Worm (Caenorhabditis elegans) whole organism, mixed stage, embryonic: ENCODE results near the gene F20D6.9.

Source experiments
- M03D4.4 ChIP-seq: sonication (generic microtip); optimal IDR thresholded peaks from 2 replicates; lab custom pipeline; 2017; ENCODE audit warnings: mild to moderate bottlenecking, missing genetic modification characterization, missing compliant biosample characterization
- bed-3 ChIP-seq: fragments of 200-800 bp; sonication (Bioruptor generic); optimal IDR thresholded peaks from 3 replicates; lab custom pipeline; 2018; ENCODE audit warnings: mild to moderate bottlenecking, missing genetic modification characterization, moderate library complexity, missing compliant biosample characterization
- blmp-1 ChIP-seq: fragments of 150-350 bp; optimal IDR thresholded peaks from 2 replicates; lab custom pipeline; 2014; ENCODE audit warnings: missing biosample characterization, missing genetic modification characterization
- ceh-39 ChIP-seq: fragments of 150-350 bp; optimal IDR thresholded peaks from 2 replicates; lab custom pipeline; 2014; ENCODE audit warnings: missing biosample characterization, missing genetic modification characterization
- ceh-43 ChIP-seq: fragments of 200-800 bp; sonication (Bioruptor generic); optimal IDR thresholded peaks from 2 replicates; lab custom pipeline; 2018; ENCODE audit warnings: mild to moderate bottlenecking, missing genetic modification characterization, moderate library complexity, missing compliant biosample characterization
- ces-1 ChIP-seq: fragments of 150-350 bp; optimal IDR thresholded peaks from 2 replicates; lab custom pipeline; 2014; ENCODE audit warnings: missing biosample characterization, missing genetic modification reagents, missing genetic modification characterization
- cnd-1 ChIP-seq: fragments of 200-800 bp; sonication (Bioruptor generic); optimal IDR thresholded peaks from 2 replicates; lab custom pipeline; 2018; ENCODE audit warnings: mild to moderate bottlenecking, missing genetic modification characterization, missing compliant biosample characterization
- drap-1 ChIP-seq: fragments of 200-800 bp; sonication (Bioruptor generic); optimal IDR thresholded peaks from 3 replicates; lab custom pipeline; 2018; ENCODE audit warnings: mild to moderate bottlenecking, missing genetic modification characterization, missing compliant biosample characterization
- elt-1 ChIP-seq: sonication (generic microtip); optimal IDR thresholded peaks from 2 replicates; lab custom pipeline; 2017; ENCODE audit warnings: missing genetic modification characterization, mild to moderate bottlenecking, missing compliant biosample characterization, antibody characterized with exemption, moderate library complexity, borderline replicate concordance; ENCODE audit not compliant: insufficient read depth
- ham-2 ChIP-seq: fragments of 200-800 bp; sonication (Bioruptor generic); optimal IDR thresholded peaks from 2 replicates; lab custom pipeline; 2018; ENCODE audit warnings: mild to moderate bottlenecking, missing genetic modification characterization, missing compliant biosample characterization
- hlh-1 ChIP-seq: fragments of 150-350 bp; optimal IDR thresholded peaks from 2 replicates; lab custom pipeline; 2014; ENCODE audit warnings: missing biosample characterization, missing genetic modification reagents, missing genetic modification characterization
- lin-13 ChIP-seq: fragments of 150-350 bp; optimal IDR thresholded peaks from 2 replicates; lab custom pipeline; 2014; ENCODE audit warnings: missing biosample characterization, missing genetic modification characterization
- lin-32 ChIP-seq: fragments of 200-800 bp; sonication (Bioruptor generic); optimal IDR thresholded peaks from 2 replicates; lab custom pipeline; 2018; ENCODE audit warnings: mild to moderate bottlenecking, missing genetic modification characterization, missing compliant biosample characterization
- lsy-2 ChIP-seq: fragments of 150-350 bp; optimal IDR thresholded peaks from 2 replicates; lab custom pipeline; 2014; ENCODE audit warnings: missing biosample characterization, missing genetic modification characterization
- mab-5 ChIP-seq: fragments of 150-350 bp; optimal IDR thresholded peaks from 2 replicates; lab custom pipeline; 2014; ENCODE audit warnings: missing biosample characterization, missing genetic modification characterization
- mep-1 ChIP-seq: fragments of 150-350 bp; optimal IDR thresholded peaks from 2 replicates; lab custom pipeline; 2017; ENCODE audit warnings: missing biosample characterization, missing genetic modification reagents, missing genetic modification characterization, inconsistent platforms
- mls-2 ChIP-seq: sonication (generic microtip); optimal IDR thresholded peaks from 2 replicates; lab custom pipeline; 2016; ENCODE audit warnings: mild to moderate bottlenecking, missing genetic modification characterization, moderate library complexity, missing compliant biosample characterization
- nhr-12 ChIP-seq: fragments of 150-350 bp; optimal IDR thresholded peaks from 2 replicates; lab custom pipeline; 2014; ENCODE audit warnings: missing biosample characterization, missing genetic modification characterization
- nhr-2 ChIP-seq: fragments of 150-350 bp; optimal IDR thresholded peaks from 2 replicates; lab custom pipeline; 2014; ENCODE audit warnings: missing biosample characterization, missing genetic modification characterization
- nhr-237 ChIP-seq: fragments of 150-350 bp; optimal IDR thresholded peaks from 2 replicates; lab custom pipeline; 2014; ENCODE audit warnings: missing biosample characterization, missing genetic modification characterization
- nhr-28 ChIP-seq: fragments of 150-350 bp; optimal IDR thresholded peaks from 2 replicates; lab custom pipeline; 2014; ENCODE audit warnings: missing biosample characterization, missing genetic modification characterization
- nhr-76 ChIP-seq: sonication (generic microtip); optimal IDR thresholded peaks from 2 replicates; lab custom pipeline; 2017; ENCODE audit warnings: missing biosample characterization, missing genetic modification characterization
- pha-4 ChIP-seq: fragments of 150-350 bp; optimal IDR thresholded peaks from 2 replicates; lab custom pipeline; 2018; ENCODE audit warnings: missing biosample characterization, missing genetic modification reagents, missing genetic modification characterization
- sem-2 ChIP-seq: fragments of 200-800 bp; sonication (Bioruptor generic); optimal IDR thresholded peaks from 2 replicates; lab custom pipeline; 2018; ENCODE audit warnings: mild to moderate bottlenecking, missing genetic modification characterization, missing compliant biosample characterization
- snpc-4 ChIP-seq: fragments of 150-350 bp; optimal IDR thresholded peaks from 2 replicates; lab custom pipeline; 2014; ENCODE audit warnings: missing biosample characterization, missing genetic modification characterization
- tbx-8 ChIP-seq: fragments of 200-800 bp; sonication (Bioruptor generic); optimal IDR thresholded peaks from 2 replicates; lab custom pipeline; 2018; ENCODE audit warnings: mild to moderate bottlenecking, missing genetic modification characterization, moderate library complexity, missing compliant biosample characterization
- unc-120 ChIP-seq: sonication (generic microtip); optimal IDR thresholded peaks from 2 replicates; lab custom pipeline; 2017; ENCODE audit warnings: missing genetic modification characterization, missing compliant biosample characterization; ENCODE audit not compliant: poor library complexity, severe bottlenecking
- unc-39 ChIP-seq: fragments of 150-350 bp; optimal IDR thresholded peaks from 2 replicates; lab custom pipeline; 2014; ENCODE audit warnings: missing biosample characterization, missing genetic modification characterization
- unc-62 ChIP-seq: fragments of 150-350 bp; optimal IDR thresholded peaks from 2 replicates; lab custom pipeline; 2014; ENCODE audit warnings: missing biosample characterization, missing genetic modification reagents, missing genetic modification characterization
- zip-8 ChIP-seq: fragments of 150-350 bp; optimal IDR thresholded peaks from 2 replicates; lab custom pipeline; 2014; ENCODE audit warnings: missing biosample characterization, missing genetic modification characterization
- ztf-11 ChIP-seq: fragments of 150-350 bp; optimal IDR thresholded peaks from 2 replicates; lab custom pipeline; 2014; ENCODE audit warnings: missing biosample characterization, missing genetic modification characterization

Gene F20D6.9

ce11 chrV:8177349-8177748, at the start of gene F20D6.9:
F20D6.9 (minus strand) TSS chrV:8177449.
- TF ChIP-seq snpc-4 (tag; lab: Kevin White, UChicago) (no peak), nhr-237 (no peak), lsy-2 (tag; lab: Kevin White, UChicago) (no peak), mls-2 (tag; lab: Kevin White, UChicago) (no peak), blmp-1 (tag; lab: Kevin White, UChicago) (no peak), zip-8 (tag; lab: Kevin White, UChicago) (no peak), bed-3 (no peak), ham-2 (no peak), unc-39 (no peak), mep-1 (tag; lab: Kevin White, UChicago) (no peak), nhr-76 (no peak), elt-1 (tag; lab: Kevin White, UChicago) (no peak), ztf-11 (no peak), mab-5 (tag; lab: Kevin White, UChicago) (no peak), hlh-1 (no peak), M03D4.4 (tag; lab: Kevin White, UChicago) (no peak)

ce11 chrV:8226812-8227211, 49.6 kb upstream of the F20D6.9 start, which contains the start of gene K07C11.10:
K07C11.10 (minus strand) TSS chrV:8226912.
- no peak for TF ChIP-seq mls-2 (tag; lab: Kevin White, UChicago)
- no peak for TF ChIP-seq unc-39
- no peak for TF ChIP-seq nhr-2 (tag; lab: Kevin White, UChicago)
- TF ChIP-seq mep-1 (tag; lab: Kevin White, UChicago) = no peak
- TF ChIP-seq blmp-1 (tag; lab: Kevin White, UChicago) = no peak
- TF ChIP-seq M03D4.4 (tag; lab: Kevin White, UChicago) = no peak
- no peak for TF ChIP-seq drap-1 (GFP tag; lab: Kevin White, UChicago)
- TF ChIP-seq lsy-2 (tag; lab: Kevin White, UChicago) = no peak
- TF ChIP-seq unc-120 (tag; lab: Kevin White, UChicago) = no peak
- TF ChIP-seq ceh-43 = no peak
- no peak for TF ChIP-seq nhr-28
- no peak for TF ChIP-seq tbx-8 (GFP tag; lab: Kevin White, UChicago)
- TF ChIP-seq nhr-12 (tag; lab: Kevin White, UChicago) = no peak
- TF ChIP-seq nhr-76 = no peak
- no peak for TF ChIP-seq bed-3
- TF ChIP-seq hlh-1 = no peak
- no peak for TF ChIP-seq ces-1 (GFP tag; lab: Kevin White, UChicago)

DNA sequence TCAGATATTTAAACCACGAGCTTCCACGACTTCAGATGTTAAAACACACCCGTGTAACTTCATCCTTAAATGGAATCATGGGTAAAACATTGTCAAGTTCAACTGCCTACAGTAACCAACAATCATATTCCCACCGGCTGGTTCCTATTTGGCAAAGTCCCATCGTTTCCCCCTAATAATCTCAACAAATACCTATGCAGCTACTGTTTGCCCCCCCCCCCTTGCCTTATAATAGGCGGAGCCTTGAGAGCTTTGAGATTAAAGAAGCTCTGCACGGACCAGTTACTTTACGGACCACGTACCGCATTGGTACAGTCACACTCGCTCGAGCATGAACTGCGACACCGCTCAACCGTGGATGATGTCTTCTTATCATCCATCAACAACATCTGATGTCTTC, 47.4 kb upstream of the F20D6.9 start, which contains the start of gene pax-1:
TSS of gene pax-1 (plus strand) at position 301 of the 400 bp plus-strand sequence.
- TF ChIP-seq nhr-237 (no peak), unc-39 (no peak), lsy-2 (tag; lab: Kevin White, UChicago) (no peak), elt-1 (tag; lab: Kevin White, UChicago) (no peak), nhr-76 (no peak), mls-2 (tag; lab: Kevin White, UChicago) (no peak), snpc-4 (tag; lab: Kevin White, UChicago) (no peak), cnd-1 (tag; lab: Kevin White, UChicago) (no peak), lin-32 (GFP tag; lab: Kevin White, UChicago) (no peak), ceh-43 (no peak), pha-4 (tag; lab: Kevin White, UChicago) (no peak)
- TF ChIP-seq, all 35 proteins: peak for 0

DNA sequence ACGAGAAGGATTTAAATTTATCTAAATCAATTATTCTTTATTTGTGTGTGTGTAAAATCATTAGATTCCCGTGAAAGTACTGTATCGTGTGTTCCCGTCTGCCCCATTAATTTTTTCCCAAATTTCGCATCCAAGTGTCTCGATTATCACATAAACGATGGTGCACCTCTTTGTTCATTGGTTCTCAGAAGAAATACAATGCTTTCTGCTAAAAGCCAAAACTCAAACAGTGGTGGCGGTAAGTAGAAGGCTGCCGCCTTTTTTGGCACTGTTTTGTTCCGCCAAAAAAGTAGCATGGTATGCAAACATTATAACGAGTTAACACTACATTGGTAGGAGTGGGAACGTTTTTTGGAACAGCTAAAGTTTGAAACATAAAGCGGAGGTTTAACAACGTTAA, 46.2 kb upstream of the F20D6.9 start:
- TF ChIP-seq nhr-237 = no peak
- TF ChIP-seq elt-1 (tag; lab: Kevin White, UChicago) = no peak
- no peak for TF ChIP-seq cnd-1 (tag; lab: Kevin White, UChicago)
- no peak for TF ChIP-seq snpc-4 (tag; lab: Kevin White, UChicago)
- no peak for TF ChIP-seq blmp-1 (tag; lab: Kevin White, UChicago)
- TF ChIP-seq tbx-8 (GFP tag; lab: Kevin White, UChicago) = no peak
- TF ChIP-seq ceh-43 = no peak
- no peak for TF ChIP-seq nhr-28
- TF ChIP-seq unc-62 (GFP tag; lab: Kevin White, UChicago) = no peak
- TF ChIP-seq ceh-39 (tag; lab: Kevin White, UChicago) = no peak
- TF ChIP-seq lin-32 (GFP tag; lab: Kevin White, UChicago) = no peak
- no peak for TF ChIP-seq lin-13 (tag; lab: Kevin White, UChicago)
- no peak for TF ChIP-seq mab-5 (tag; lab: Kevin White, UChicago)
- no peak for TF ChIP-seq drap-1 (GFP tag; lab: Kevin White, UChicago)
- no peak for TF ChIP-seq unc-39
- no peak for TF ChIP-seq pha-4 (tag; lab: Kevin White, UChicago)
- no peak for TF ChIP-seq sem-2 (GFP tag; lab: Kevin White, UChicago)
- no peak for TF ChIP-seq ztf-11
- TF ChIP-seq nhr-12 (tag; lab: Kevin White, UChicago) = no peak
- no peak for TF ChIP-seq zip-8 (tag; lab: Kevin White, UChicago)
